Worm (Caenorhabditis elegans): ENCODE data around the gene clec-162.

The clec-162 gene

ce11 chrIII:9762093-9762748, 37.2 kb upstream of the clec-162 start, which contains the start of gene gcc-2:
TSS of gene gcc-2 (minus strand) at chrIII:9762143.
- TF ChIP-seq ceh-6 (GFP tag; optimal IDR thresholded peaks at IDR 0.05) (no peak), hlh-8 (tag; optimal IDR thresholded peaks at IDR 0.05) (no peak), hlh-15 (tag; optimal IDR thresholded peaks at IDR 0.05) (no peak), C08G9.2 (tag; optimal IDR thresholded peaks at IDR 0.05) (no peak), che-1 (tag; optimal IDR thresholded peaks at IDR 0.05) (no peak), sox-2 (GFP tag; IDR thresholded peaks at IDR 0.05) (no peak), eyg-1 (tag; optimal IDR thresholded peaks at IDR 0.05) (no peak), elt-2 (tag; optimal IDR thresholded peaks at IDR 0.05) (no peak), fax-1 (tag; optimal IDR thresholded peaks at IDR 0.05) (no peak), ttx-3 (tag; optimal IDR thresholded peaks at IDR 0.05) (no peak), ets-4 (tag; optimal IDR thresholded peaks at IDR 0.05) (no peak), hlh-13 (GFP tag; optimal IDR thresholded peaks at IDR 0.05) (no peak), T23F11.4 (GFP tag; optimal IDR thresholded peaks at IDR 0.05) (no peak), ama-1 (optimal IDR thresholded peaks at IDR 0.05) (no peak), pha-2 (tag; optimal IDR thresholded peaks at IDR 0.05) (no peak), nhr-11 (tag; optimal IDR thresholded peaks at IDR 0.05) (no peak), ceh-19 (GFP tag; optimal IDR thresholded peaks at IDR 0.05) (no peak), elt-4 (tag; optimal IDR thresholded peaks at IDR 0.05) (no peak)

DNA sequence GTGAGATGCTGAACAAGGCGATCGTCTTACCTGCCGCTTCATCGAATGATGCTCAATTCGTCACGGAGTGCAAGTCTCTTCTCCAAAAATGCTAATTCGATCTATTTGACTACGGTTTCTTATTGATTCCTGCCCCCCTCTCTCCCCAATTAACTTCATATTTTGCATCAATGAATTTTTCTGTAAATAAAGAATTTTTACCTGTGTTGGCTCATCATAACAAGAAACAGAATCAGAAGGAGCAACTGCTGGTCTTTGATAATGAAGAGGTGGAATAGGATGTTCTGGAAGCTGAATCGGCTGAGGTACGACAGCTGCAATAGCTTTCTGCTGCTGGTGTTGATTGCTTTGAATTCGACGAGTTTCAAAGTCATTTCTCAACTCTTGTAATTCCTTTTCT, 35.2 kb upstream of the clec-162 start:
- TF ChIP-seq hlh-8 (tag; optimal IDR thresholded peaks at IDR 0.05): no peak
- TF ChIP-seq sox-2 (GFP tag; IDR thresholded peaks at IDR 0.05): no peak
- TF ChIP-seq fax-1 (tag; optimal IDR thresholded peaks at IDR 0.05): no peak
- TF ChIP-seq unc-3 (GFP tag; conservative IDR thresholded peaks at IDR 0.05): no peak
- TF ChIP-seq unc-3 (tag; optimal IDR thresholded peaks at IDR 0.05): no peak
- no peak for TF ChIP-seq fkh-6 (tag; optimal IDR thresholded peaks at IDR 0.05)
- no peak for TF ChIP-seq nfya-1 (tag; optimal IDR thresholded peaks at IDR 0.05)
- TF ChIP-seq ref-2 (tag; optimal IDR thresholded peaks at IDR 0.05): no peak
- no peak for TF ChIP-seq pros-1 (tag; optimal IDR thresholded peaks at IDR 0.05)
- TF ChIP-seq pqm-1 (tag; optimal IDR thresholded peaks at IDR 0.05): no peak
- TF ChIP-seq npax-4 (tag; optimal IDR thresholded peaks at IDR 0.05): no peak
- no peak for TF ChIP-seq ama-1 (optimal IDR thresholded peaks at IDR 0.05)
- TF ChIP-seq elt-2 (tag; optimal IDR thresholded peaks at IDR 0.05): no peak
- no peak for TF ChIP-seq pat-9 (tag; optimal IDR thresholded peaks at IDR 0.05)
- no peak for TF ChIP-seq ceh-19 (GFP tag; optimal IDR thresholded peaks at IDR 0.05)
- no peak for TF ChIP-seq ceh-18 (tag; optimal IDR thresholded peaks at IDR 0.05)
- no peak for TF ChIP-seq ceh-9 (tag; optimal IDR thresholded peaks at IDR 0.05)

DNA sequence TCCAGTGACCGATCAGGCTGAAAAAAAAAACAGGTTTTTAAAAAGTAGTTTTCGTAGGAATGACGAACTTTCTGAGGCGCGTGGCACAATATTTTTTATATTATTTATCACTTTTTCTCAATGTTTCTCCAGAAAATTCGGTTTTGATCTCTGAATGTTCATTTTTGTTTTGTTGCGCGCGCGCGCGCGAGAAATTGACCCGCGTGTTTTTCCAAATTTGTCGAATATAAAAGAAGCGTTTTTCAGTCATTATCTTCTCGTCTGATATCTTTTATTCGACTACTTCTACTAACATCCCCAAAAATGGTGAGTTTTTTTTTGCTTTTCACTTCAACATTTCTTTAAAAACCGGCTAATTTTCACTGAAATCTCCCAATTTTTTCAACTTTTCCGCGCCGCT, 33.8 kb upstream of the clec-162 start, which contains the start of gene rmd-1:
rmd-1 (plus strand) TSS at position 247 of the 400 bp plus-strand sequence.
- TF ChIP-seq odd-2 (tag; optimal IDR thresholded peaks at IDR 0.05): no peak
- TF ChIP-seq ref-2 (tag; optimal IDR thresholded peaks at IDR 0.05): no peak
- TF ChIP-seq hlh-6 (tag; optimal IDR thresholded peaks at IDR 0.05): no peak
- TF ChIP-seq elt-2 (tag; optimal IDR thresholded peaks at IDR 0.05): no peak
- TF ChIP-seq unc-3 (GFP tag; conservative IDR thresholded peaks at IDR 0.05): no peak
- TF ChIP-seq unc-3 (tag; optimal IDR thresholded peaks at IDR 0.05): no peak
- TF ChIP-seq ceh-9 (tag; optimal IDR thresholded peaks at IDR 0.05): no peak
- TF ChIP-seq C38D4.7 (GFP tag; optimal IDR thresholded peaks at IDR 0.05): no peak
- no peak for TF ChIP-seq ceh-19 (GFP tag; optimal IDR thresholded peaks at IDR 0.05)
- no peak for TF ChIP-seq ahr-1 (tag; optimal IDR thresholded peaks at IDR 0.05)
- TF ChIP-seq gmeb-2 (tag; optimal IDR thresholded peaks at IDR 0.05): no peak
- no peak for TF ChIP-seq pha-2 (tag; optimal IDR thresholded peaks at IDR 0.05)
- TF ChIP-seq nfya-1 (tag; optimal IDR thresholded peaks at IDR 0.05): no peak
- no peak for TF ChIP-seq rnt-1 (tag; optimal IDR thresholded peaks at IDR 0.05)

DNA sequence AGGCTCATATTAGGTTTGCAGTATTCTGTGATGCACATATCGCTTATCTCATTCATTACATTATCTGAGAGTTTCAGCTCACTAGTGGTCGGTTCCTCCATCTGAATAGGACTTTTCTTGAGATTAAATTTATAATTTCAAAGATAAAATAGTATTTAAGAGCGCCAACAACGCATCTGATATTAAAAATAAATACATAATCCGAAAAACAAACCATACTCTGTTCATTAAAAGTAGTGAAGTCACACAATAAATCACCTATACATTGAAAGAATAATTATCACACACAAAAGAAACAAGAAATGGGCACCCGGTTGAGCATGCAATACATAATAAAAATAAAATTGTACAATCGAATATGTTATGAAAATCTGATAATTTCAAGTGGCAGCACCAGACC, 32.4 kb upstream of the clec-162 start, which contains the start of gene vps-53:
vps-53 (minus strand) TSS at position 101 of the 400 bp plus-strand sequence.
- TF ChIP-seq pax-1 (tag; optimal IDR thresholded peaks at IDR 0.05) (no peak), ztf-16 (tag; optimal IDR thresholded peaks at IDR 0.05) (no peak), hlh-13 (GFP tag; optimal IDR thresholded peaks at IDR 0.05) (no peak), dve-1 (tag; optimal IDR thresholded peaks at IDR 0.05) (no peak), pros-1 (tag; optimal IDR thresholded peaks at IDR 0.05) (no peak), K09A11.1 (tag; optimal IDR thresholded peaks at IDR 0.05; ENCODE audit: insufficient read depth) (no peak)

Data from whole organism, late embryonic.